Fruit fly (Drosophila melanogaster): ENCODE measurements around the gene CG11327.

DNA sequence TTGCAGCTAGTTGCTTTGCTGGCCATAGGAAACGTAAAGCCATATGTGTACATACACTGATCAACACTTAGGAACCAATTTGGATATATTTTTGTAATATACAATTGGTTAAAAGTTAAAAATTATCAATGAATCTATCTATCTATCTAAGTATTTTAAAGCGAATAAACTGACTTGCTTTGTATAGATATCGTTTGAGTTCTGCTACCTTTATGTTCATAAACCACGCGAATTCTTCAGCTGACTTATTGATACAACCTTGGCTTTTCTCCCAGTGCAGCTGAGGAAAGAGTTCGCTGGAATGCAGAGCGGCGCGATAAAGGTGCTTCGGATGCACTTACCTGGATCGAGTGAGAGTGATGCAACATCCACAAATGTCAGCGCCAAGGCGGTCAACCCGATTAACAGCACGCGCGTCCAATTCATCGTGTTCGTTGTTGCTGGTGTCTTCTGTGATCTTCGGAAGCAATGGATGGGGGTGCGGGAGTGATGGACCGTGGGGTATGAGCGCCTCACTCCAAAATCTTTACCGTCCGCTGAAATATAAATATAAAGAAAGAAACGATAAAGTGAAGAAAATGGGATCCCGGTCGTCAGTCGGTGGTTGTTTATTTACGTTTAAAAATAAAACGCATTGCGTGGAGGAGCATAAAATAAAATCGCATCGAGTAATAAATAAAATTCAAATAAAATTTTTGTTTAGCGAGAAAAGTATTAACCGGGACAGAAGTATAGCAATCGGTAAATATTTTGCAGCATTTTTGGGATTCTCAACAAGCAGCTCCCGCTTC is 15.1 kb upstream of the CG11327 start:
- TF ChIP-seq CG7045 (GFP tag; optimal IDR thresholded peaks at IDR 0.05) (no peak), CG33017 (tag; optimal IDR thresholded peaks at IDR 0.05) (no peak), cic (GFP tag; optimal IDR thresholded peaks at IDR 0.05) (no peak), Crg-1 (GFP tag; optimal IDR thresholded peaks at IDR 0.05) (no peak), Hr96 (GFP tag; optimal IDR thresholded peaks at IDR 0.05) (no peak), ovo (GFP tag; optimal IDR thresholded peaks at IDR 0.05) (no peak), bab1 (GFP tag; optimal IDR thresholded peaks at IDR 0.05) (no peak)
